Fruit fly (Drosophila melanogaster): ENCODE results near the gene pigeon.

The pigeon gene

dm6 chr2L:19185676-19186239 is at the start of gene pigeon, which contains the start of gene gammaTub37C:
Gene pigeon (plus strand): TSS chr2L:19186043.
Gene gammaTub37C (minus strand): TSS chr2L:19185726.
- TF ChIP-seq rn (GFP tag; IDR thresholded peaks at IDR 0.05) (no peak), CG9948 (tag; optimal IDR thresholded peaks at IDR 0.05) (no peak), CG14655 (GFP tag; optimal IDR thresholded peaks at IDR 0.05) (no peak), Pif1A (GFP tag; optimal IDR thresholded peaks at IDR 0.05) (no peak), CG32121 (GFP tag; IDR thresholded peaks at IDR 0.05) (no peak)

dm6 chr2L:19136735-19137134 is 49.1 kb upstream of the pigeon start:
- TF ChIP-seq CG8159 (tag; optimal IDR thresholded peaks at IDR 0.05) (peak; percentile 98), Snoo (tag; optimal IDR thresholded peaks at IDR 0.05) (peak; percentile 88), gl (tag; optimal IDR thresholded peaks at IDR 0.05) (peak; percentile 90), CG10348 (GFP tag; IDR thresholded peaks at IDR 0.05) (no peak), rn (GFP tag; IDR thresholded peaks at IDR 0.05) (peak; percentile 14; the same call in 1 of the 2 replicates), EcR (GFP tag; optimal IDR thresholded peaks at IDR 0.05) (no peak), CG12605 (GFP tag; IDR thresholded peaks at IDR 0.05) (peak; percentile 56), Ets98B (GFP tag; IDR thresholded peaks at IDR 0.05) (peak; percentile 30; the same call in 1 of the 2 replicates), fd96Ca (GFP tag; IDR thresholded peaks at IDR 0.05) (peak; percentile 62; the same call in 2 of the 3 replicates), D1 (tag; optimal IDR thresholded peaks at IDR 0.05) (peak; percentile 94), Pif1B (GFP tag; optimal IDR thresholded peaks at IDR 0.05) (peak; percentile 83), CG17806 (tag; optimal IDR thresholded peaks at IDR 0.05) (peak; percentile 98), CG9948 (tag; optimal IDR thresholded peaks at IDR 0.05) (peak; percentile 98), CG34367 (tag; optimal IDR thresholded peaks at IDR 0.05) (peak; percentile 96), CG4496 (GFP tag; IDR thresholded peaks at IDR 0.05) (peak; percentile 71), CG14655 (GFP tag; optimal IDR thresholded peaks at IDR 0.05) (peak; percentile 94), CG8301 (tag; optimal IDR thresholded peaks at IDR 0.05) (peak; percentile 89), Pif1A (GFP tag; optimal IDR thresholded peaks at IDR 0.05) (peak; percentile 90), CG13204 (GFP tag; optimal IDR thresholded peaks at IDR 0.05) (peak; percentile 86), CG32121 (GFP tag; IDR thresholded peaks at IDR 0.05) (0 out of 2 replicates have a peak, but pooled peaks have one; percentile 18), CG15710 (tag; optimal IDR thresholded peaks at IDR 0.05) (peak; percentile 95)

- TF ChIP-seq Ets98B (GFP tag; IDR thresholded peaks at IDR 0.05) (no peak), CG14655 (GFP tag; optimal IDR thresholded peaks at IDR 0.05) (no peak), CG15710 (tag; optimal IDR thresholded peaks at IDR 0.05) (no peak), CG10348 (GFP tag; IDR thresholded peaks at IDR 0.05) (no peak), EcR (GFP tag; optimal IDR thresholded peaks at IDR 0.05) (no peak), CG9948 (tag; optimal IDR thresholded peaks at IDR 0.05) (no peak), CG4496 (GFP tag; IDR thresholded peaks at IDR 0.05) (no peak), CG34367 (tag; optimal IDR thresholded peaks at IDR 0.05) (no peak), Pif1B (GFP tag; optimal IDR thresholded peaks at IDR 0.05) (no peak), gl (tag; optimal IDR thresholded peaks at IDR 0.05) (no peak), CG13204 (GFP tag; optimal IDR thresholded peaks at IDR 0.05) (no peak), CG8301 (tag; optimal IDR thresholded peaks at IDR 0.05) (no peak), rn (GFP tag; IDR thresholded peaks at IDR 0.05) (no peak), CG17806 (tag; optimal IDR thresholded peaks at IDR 0.05) (no peak), CG32121 (GFP tag; IDR thresholded peaks at IDR 0.05) (no peak), fd96Ca (GFP tag; IDR thresholded peaks at IDR 0.05) (no peak), D1 (tag; optimal IDR thresholded peaks at IDR 0.05) (no peak)
Observed at dm6 chr2L:19137494-19138360, 48.1 kb upstream of the pigeon start.

- TF ChIP-seq CG12605 (GFP tag; IDR thresholded peaks at IDR 0.05) (no peak), CG13204 (GFP tag; optimal IDR thresholded peaks at IDR 0.05) (peak; percentile 19), CG9948 (tag; optimal IDR thresholded peaks at IDR 0.05) (peak; percentile 17), fd96Ca (GFP tag; IDR thresholded peaks at IDR 0.05) (no peak), Ets98B (GFP tag; IDR thresholded peaks at IDR 0.05) (no peak), CG8301 (tag; optimal IDR thresholded peaks at IDR 0.05) (no peak), Pif1A (GFP tag; optimal IDR thresholded peaks at IDR 0.05) (no peak), CG34367 (tag; optimal IDR thresholded peaks at IDR 0.05) (no peak), Snoo (tag; optimal IDR thresholded peaks at IDR 0.05) (no peak), CG14655 (GFP tag; optimal IDR thresholded peaks at IDR 0.05) (no peak), D1 (tag; optimal IDR thresholded peaks at IDR 0.05) (no peak), CG10348 (GFP tag; IDR thresholded peaks at IDR 0.05) (no peak), Pif1B (GFP tag; optimal IDR thresholded peaks at IDR 0.05) (no peak), EcR (GFP tag; optimal IDR thresholded peaks at IDR 0.05) (peak; percentile 94), CG17806 (tag; optimal IDR thresholded peaks at IDR 0.05) (peak; percentile 17), CG8159 (tag; optimal IDR thresholded peaks at IDR 0.05) (no peak), rn (GFP tag; IDR thresholded peaks at IDR 0.05) (no peak), CG15710 (tag; optimal IDR thresholded peaks at IDR 0.05) (peak; percentile 13), CG32121 (GFP tag; IDR thresholded peaks at IDR 0.05) (no peak), gl (tag; optimal IDR thresholded peaks at IDR 0.05) (no peak), CG4496 (GFP tag; IDR thresholded peaks at IDR 0.05) (no peak)
Observed at dm6 chr2L:19138361-19139041, 47.3 kb upstream of the pigeon start.

dm6 chr2L:19139751-19140150 is 46.1 kb upstream of the pigeon start:
- TF ChIP-seq EcR (GFP tag; optimal IDR thresholded peaks at IDR 0.05) = peak; percentile 23
- no peak for TF ChIP-seq CG8301 (tag; optimal IDR thresholded peaks at IDR 0.05)
